Worm (Caenorhabditis elegans) whole organism, L1 larva: ENCODE results near the gene F16G10.5.

ENCODE experiments used
- C16A3.4 ChIP-seq: fragments of 150-350 bp; optimal IDR thresholded peaks from 2 replicates; lab custom pipeline; 2014; ENCODE audit warnings: missing biosample characterization, missing genetic modification characterization
- ama-1 ChIP-seq: fragments of 150-350 bp; optimal IDR thresholded peaks from 2 replicates; lab custom pipeline; 2014
- egl-27 ChIP-seq, 2 experiments: fragments of 150-350 bp in 1 of 2; sonication (generic microtip); optimal IDR thresholded peaks; 3 replicates each; lab custom pipeline; 2017 to 2018; ENCODE audit warnings: missing biosample characterization in 2 of 2, missing genetic modification characterization in 2 of 2, missing genetic modification reagents in 2 of 2
- elt-3 ChIP-seq, 6 experiments: fragments of 150-350 bp in 1 of 6; sonication (generic microtip); optimal IDR thresholded peaks; 2 replicates each; lab custom pipeline; 2017 to 2018; ENCODE audit warnings: missing biosample characterization in 6 of 6, missing genetic modification characterization in 6 of 6, inconsistent platforms in 1 of 6
- nhr-237 ChIP-seq: fragments of 150-350 bp; optimal IDR thresholded peaks from 2 replicates; lab custom pipeline; 2014; ENCODE audit warnings: missing biosample characterization, missing genetic modification characterization
- nhr-76 ChIP-seq: sonication (generic microtip); optimal IDR thresholded peaks from 2 replicates; lab custom pipeline; 2017; ENCODE audit warnings: missing biosample characterization, missing genetic modification characterization
- nhr-77 ChIP-seq: fragments of 150-350 bp; optimal IDR thresholded peaks from 2 replicates; lab custom pipeline; 2014; ENCODE audit warnings: missing biosample characterization, missing genetic modification characterization
- unc-130 ChIP-seq: fragments of 150-350 bp; optimal IDR thresholded peaks from 2 replicates; lab custom pipeline; 2017; ENCODE audit warnings: missing biosample characterization, missing genetic modification characterization, inconsistent platforms
- unc-98 ChIP-seq: fragments of 200-800 bp; sonication (Bioruptor generic); IDR thresholded peaks from 2 replicates; pipeline ENCODE4 v1.3.6; 2022; ENCODE audit warnings: missing genetic modification characterization, missing compliant biosample characterization
- ztf-11 ChIP-seq, 2 experiments: sonication (generic microtip); optimal IDR thresholded peaks; 2 replicates each; lab custom pipeline; 2016 to 2017; ENCODE audit warnings: missing genetic modification characterization in 2 of 2, missing biosample characterization in 1 of 2, missing compliant biosample characterization in 1 of 2

DNA sequence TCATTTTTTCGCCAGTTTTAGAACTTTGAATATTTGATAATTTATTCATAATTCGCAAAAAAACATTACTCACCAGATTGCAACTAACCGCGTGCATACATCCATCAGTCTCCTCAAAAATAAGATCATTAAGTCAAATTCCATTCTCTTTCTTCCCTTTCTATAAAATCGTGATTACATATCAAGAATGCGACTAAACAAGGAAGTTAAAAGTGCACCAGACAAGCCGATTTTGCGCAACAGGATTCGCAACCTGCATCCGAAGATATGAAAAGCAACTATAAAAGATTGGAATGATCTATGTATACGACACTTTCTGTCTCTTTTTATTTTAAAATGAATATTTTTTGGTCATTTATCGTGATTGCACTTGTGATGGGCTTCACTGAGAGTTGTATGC lies 1.8 kb downstream of the F16G10.5 start, which contains the start of gene hpo-25:
- TF ChIP-seq C16A3.4 (tag; lab: Kevin White, UChicago) (no peak), nhr-77 (tag; lab: Kevin White, UChicago) (no peak), ama-1 (lab: Kevin White, UChicago) (no peak), nhr-237 (no peak), unc-130 (tag; lab: Kevin White, UChicago) (no peak), elt-3 (tag; optimal IDR thresholded peaks at IDR 0.05; lab: Kevin White, UChicago) (no peak), unc-98 (GFP tag; lab: Robert Waterston, UW) (no peak), ztf-11 (tag; optimal IDR thresholded peaks at IDR 0.05; lab: Kevin White, UChicago) (no peak), egl-27 (tag; optimal IDR thresholded peaks at IDR 0.05; lab: Kevin White, UChicago) (no peak), nhr-76 (tag; lab: Kevin White, UChicago) (no peak)
